Worm (Caenorhabditis elegans) whole organism, L2 larva: Measurements from ENCODE around the gene C28A5.2.

ENCODE experiments used
- ceh-82 ChIP-seq: fragments of 150-350 bp; optimal IDR thresholded peaks from 2 replicates; lab custom pipeline; 2014; ENCODE audit warnings: missing biosample characterization, missing genetic modification characterization
- elt-3 ChIP-seq: sonication (generic microtip); optimal IDR thresholded peaks from 2 replicates; lab custom pipeline; 2017; ENCODE audit warnings: missing biosample characterization, missing genetic modification characterization
- fos-1 ChIP-seq: fragments of 150-350 bp; optimal IDR thresholded peaks from 2 replicates; lab custom pipeline; 2014; ENCODE audit warnings: missing biosample characterization, missing genetic modification characterization
- lin-39 ChIP-seq: fragments of 150-350 bp; optimal IDR thresholded peaks from 2 replicates; lab custom pipeline; 2014; ENCODE audit warnings: missing biosample characterization, missing genetic modification reagents, missing genetic modification characterization
- nhr-10 ChIP-seq: sonication (generic microtip); optimal IDR thresholded peaks from 2 replicates; lab custom pipeline; 2017; ENCODE audit warnings: missing biosample characterization, missing genetic modification characterization
- nhr-237 ChIP-seq: fragments of 150-350 bp; optimal IDR thresholded peaks from 2 replicates; lab custom pipeline; 2014; ENCODE audit warnings: missing biosample characterization, missing genetic modification characterization
- peb-1 ChIP-seq: fragments of 150-350 bp; optimal IDR thresholded peaks from 2 replicates; lab custom pipeline; 2014; ENCODE audit warnings: missing biosample characterization, missing genetic modification characterization
- unc-62 ChIP-seq: fragments of 150-350 bp; optimal IDR thresholded peaks from 2 replicates; lab custom pipeline; 2014; ENCODE audit warnings: missing biosample characterization, missing genetic modification reagents, missing genetic modification characterization
- zag-1 ChIP-seq: fragments of 150-350 bp; optimal IDR thresholded peaks from 2 replicates; lab custom pipeline; 2014; ENCODE audit warnings: missing biosample characterization, missing genetic modification characterization

- no peak for TF ChIP-seq fos-1 (tag; lab: Kevin White, UChicago)
- no peak for TF ChIP-seq zag-1 (tag; lab: Kevin White, UChicago)
- TF ChIP-seq nhr-237 (tag; lab: Kevin White, UChicago), result no peak
- TF ChIP-seq peb-1, result no peak
- TF ChIP-seq elt-3 (tag; lab: Kevin White, UChicago), result no peak
- TF ChIP-seq unc-62 (GFP tag; lab: Kevin White, UChicago), result no peak
- no peak for TF ChIP-seq lin-39 (tag; lab: Kevin White, UChicago)
- no peak for TF ChIP-seq ceh-82 (tag; lab: Kevin White, UChicago)
- TF ChIP-seq nhr-10 (tag; lab: Kevin White, UChicago), result no peak
These were observed 43.5 kb downstream of the C28A5.2 start for ce11 chrIII:4395857-4396256.
